Fruit fly (Drosophila melanogaster) whole organism, wandering third instar larva: Measurements from ENCODE around the gene lin-52.

ENCODE experiments used
- Abd-B ChIP-seq: fragments of >200 bp; optimal IDR thresholded peaks from 2 replicates; lab custom pipeline; 2017; ENCODE audit warnings: missing biosample characterization, missing genetic modification characterization
- CG32264 ChIP-seq: fragments of 200-800 bp; sonication (Bioruptor generic); optimal IDR thresholded peaks from 2 replicates; lab custom pipeline; 2016; ENCODE audit warnings: missing biosample characterization, missing genetic modification characterization
- CG9705 ChIP-seq: fragments of 200-800 bp; sonication (Bioruptor generic); optimal IDR thresholded peaks from 2 replicates; lab custom pipeline; 2018; ENCODE audit warnings: missing biosample characterization, mild to moderate bottlenecking, missing genetic modification characterization
- CrebA ChIP-seq: fragments of 200-800 bp; sonication (Bioruptor generic); optimal IDR thresholded peaks from 2 replicates; lab custom pipeline; 2016; ENCODE audit warnings: missing biosample characterization, mild to moderate bottlenecking, missing genetic modification characterization, borderline replicate concordance
- Dfd ChIP-seq: fragments of >200 bp; optimal IDR thresholded peaks from 2 replicates; lab custom pipeline; 2017; ENCODE audit warnings: missing biosample characterization, missing genetic modification characterization
- GATAd ChIP-seq: sonication (Bioruptor generic); optimal IDR thresholded peaks from 2 replicates; lab custom pipeline; 2016; ENCODE audit warnings: missing biosample characterization, missing genetic modification characterization
- HLH106 ChIP-seq: fragments of 200-800 bp; optimal IDR thresholded peaks from 3 replicates; lab custom pipeline; 2019; ENCODE audit warnings: missing biosample characterization, mild to moderate bottlenecking, missing genetic modification characterization, moderate library complexity
- Hnf4 ChIP-seq: fragments of 200-800 bp; sonication (Bioruptor generic); optimal IDR thresholded peaks from 2 replicates; lab custom pipeline; 2016; ENCODE audit warnings: missing biosample characterization, mild to moderate bottlenecking, missing genetic modification characterization
- Hr78 ChIP-seq: fragments of >200 bp; optimal IDR thresholded peaks from 2 replicates; lab custom pipeline; 2017; ENCODE audit warnings: missing biosample characterization, missing genetic modification characterization
- Hr83 ChIP-seq: fragments of 200-300 bp; sonication (Bioruptor generic); optimal IDR thresholded peaks from 2 replicates; lab custom pipeline; 2016; ENCODE audit warnings: missing biosample characterization, mild to moderate bottlenecking, missing genetic modification characterization, moderate library complexity; ENCODE audit not compliant: poor library complexity, severe bottlenecking
- OdsH ChIP-seq: fragments of 200-800 bp; sonication (Bioruptor generic); optimal IDR thresholded peaks from 2 replicates; lab custom pipeline; 2016; ENCODE audit warnings: missing biosample characterization, mild to moderate bottlenecking, missing genetic modification characterization
- Vsx2 ChIP-seq: fragments of 200-300, 225-300 bp; sonication (Bioruptor generic); optimal IDR thresholded peaks from 2 replicates; lab custom pipeline; 2018; ENCODE audit warnings: missing biosample characterization, missing genetic modification characterization; ENCODE audit not compliant: partially characterized antibody
- br ChIP-seq: fragments of 200-800 bp; sonication (Bioruptor generic); optimal IDR thresholded peaks from 2 replicates; lab custom pipeline; 2016; ENCODE audit warnings: missing biosample characterization, missing genetic modification characterization
- brk ChIP-seq: fragments of 200-800 bp; sonication (Bioruptor generic); optimal IDR thresholded peaks from 2 replicates; lab custom pipeline; 2016; ENCODE audit warnings: missing biosample characterization, mild to moderate bottlenecking, missing genetic modification characterization
- dl ChIP-seq, 2 experiments: fragments of 175-275, 200-275 bp in 1 of 2; fragments of 200-275 bp in 1 of 2; sonication (Bioruptor generic); optimal IDR thresholded peaks; lab custom pipeline; 2018; ENCODE audit warnings: mild to moderate bottlenecking in 2 of 2, missing biosample characterization in 2 of 2, missing genetic modification characterization in 2 of 2, moderate library complexity in 2 of 2; ENCODE audit not compliant: partially characterized antibody in 2 of 2, insufficient read depth in 1 of 2
- dmrt93B ChIP-seq: fragments of 200-800 bp; sonication (Bioruptor generic); optimal IDR thresholded peaks from 2 replicates; lab custom pipeline; 2018; ENCODE audit warnings: missing biosample characterization, mild to moderate bottlenecking, missing genetic modification characterization
- dsf ChIP-seq: sonication (Bioruptor generic); optimal IDR thresholded peaks from 2 replicates; lab custom pipeline; 2016; ENCODE audit warnings: missing biosample characterization, missing genetic modification characterization, borderline replicate concordance
- ey ChIP-seq: fragments of 200-800 bp; sonication (Bioruptor generic); optimal IDR thresholded peaks from 2 replicates; lab custom pipeline; 2016; ENCODE audit warnings: missing biosample characterization, missing genetic modification characterization
- foxo ChIP-seq, 2 experiments: fragments of 200-800 bp; sonication (Bioruptor generic); optimal IDR thresholded peaks; 2 replicates in 1 of 2; 3 replicates in 1 of 2; lab custom pipeline; 2016 to 2017; ENCODE audit warnings: missing biosample characterization in 2 of 2, missing genetic modification characterization in 2 of 2
- h ChIP-seq: fragments of 200-800 bp; sonication (Bioruptor generic); optimal IDR thresholded peaks from 3 replicates; lab custom pipeline; 2016; ENCODE audit warnings: missing biosample characterization, mild to moderate bottlenecking, missing genetic modification characterization
- lola ChIP-seq: fragments of >200 bp; optimal IDR thresholded peaks from 2 replicates; lab custom pipeline; 2017; ENCODE audit warnings: missing biosample characterization, missing genetic modification characterization
- pan ChIP-seq: fragments of >200 bp; optimal IDR thresholded peaks from 2 replicates; lab custom pipeline; 2017
- rgr ChIP-seq: fragments of 200-800 bp; sonication (Bioruptor generic); optimal IDR thresholded peaks from 3 replicates; lab custom pipeline; 2016; ENCODE audit warnings: missing biosample characterization, mild to moderate bottlenecking, missing genetic modification characterization
- sage ChIP-seq: fragments of 200-800 bp; sonication (Bioruptor generic); optimal IDR thresholded peaks from 2 replicates; lab custom pipeline; 2016; ENCODE audit warnings: missing biosample characterization, mild to moderate bottlenecking, missing genetic modification characterization
- sv ChIP-seq: fragments of 200-800 bp; sonication (Bioruptor generic); optimal IDR thresholded peaks from 3 replicates; lab custom pipeline; 2016; ENCODE audit warnings: missing biosample characterization, missing genetic modification characterization
- usp ChIP-seq: fragments of >200 bp; optimal IDR thresholded peaks from 2 replicates; lab custom pipeline; 2017; ENCODE audit warnings: missing biosample characterization, missing genetic modification characterization
- woc ChIP-seq: sonication (Bioruptor generic); optimal IDR thresholded peaks from 2 replicates; lab custom pipeline; 2016; ENCODE audit warnings: missing biosample characterization, mild to moderate bottlenecking, missing genetic modification characterization

lin-52 gene

DNA sequence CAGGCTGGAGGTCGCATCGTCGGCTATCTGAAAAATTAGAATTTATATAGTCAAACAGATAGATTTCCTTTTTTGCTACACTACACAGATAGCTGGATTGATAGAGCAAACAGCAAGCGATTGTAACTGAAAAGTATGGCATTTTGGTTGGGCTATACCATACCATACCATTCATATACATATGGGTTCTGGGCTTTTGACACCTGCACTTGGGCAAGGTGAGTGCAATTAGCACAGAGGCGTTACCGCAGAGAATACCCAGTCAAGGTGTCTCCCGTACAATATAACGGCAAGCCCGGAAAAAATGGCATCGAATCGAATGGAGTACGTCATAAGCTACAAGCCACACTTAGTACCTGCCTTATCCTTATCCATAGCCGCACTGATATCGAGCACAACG lies 40.0 kb downstream of the lin-52 start:
- TF ChIP-seq dl (GFP tag; optimal IDR thresholded peaks at IDR 0.05; lab: Kevin White, UChicago; ENCODE audit: insufficient read depth in 1 of 2, partially characterized antibody in 2 of 2) (no peak), sage (no peak), CG32264 (GFP tag; lab: Kevin White, UChicago) (no peak), CG9705 (no peak), rgr (GFP tag; lab: Kevin White, UChicago) (no peak), OdsH (no peak), br (GFP tag; lab: Kevin White, UChicago) (no peak), Hnf4 (GFP tag; lab: Kevin White, UChicago) (no peak), Dfd (no peak), lola (GFP tag; lab: Kevin White, UChicago) (no peak), dmrt93B (GFP tag; lab: Kevin White, UChicago) (no peak), CrebA (no peak)

DNA sequence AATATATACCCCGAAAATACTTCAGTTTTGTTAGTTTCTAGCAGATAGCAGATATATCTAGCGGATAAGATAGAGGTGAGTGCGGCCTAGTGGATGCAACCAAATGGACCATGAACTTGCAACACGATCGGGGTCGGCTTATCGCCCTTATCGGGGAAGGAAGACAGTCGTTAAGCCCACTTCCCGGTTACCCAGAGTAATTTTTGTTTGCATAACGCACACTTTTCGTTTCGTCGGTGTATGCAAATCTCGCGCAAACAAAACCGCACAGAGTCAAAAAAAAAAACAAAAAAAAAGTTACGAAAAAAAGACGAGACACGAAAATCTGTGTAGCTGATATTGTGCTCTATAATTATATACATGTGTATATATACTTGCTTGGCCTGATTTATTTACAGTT lies 41.8 kb downstream of the lin-52 start:
- no peak for TF ChIP-seq GATAd
- TF ChIP-seq foxo (GFP tag; optimal IDR thresholded peaks at IDR 0.05; lab: Kevin White, UChicago), result no peak
- no peak for TF ChIP-seq woc (GFP tag; lab: Kevin White, UChicago)
- no peak for TF ChIP-seq dsf (GFP tag; lab: Kevin White, UChicago)
- TF ChIP-seq Hr78 (GFP tag; lab: Kevin White, UChicago), result no peak
- no peak for TF ChIP-seq Abd-B (GFP tag; lab: Kevin White, UChicago)
- TF ChIP-seq ey (GFP tag; lab: Kevin White, UChicago), result no peak
- TF ChIP-seq CG32264 (GFP tag; lab: Kevin White, UChicago), result no peak
- TF ChIP-seq pan (lab: Kevin White, UChicago), result no peak
- TF ChIP-seq sv (GFP tag; lab: Kevin White, UChicago), result no peak
- no peak for TF ChIP-seq brk (GFP tag; lab: Kevin White, UChicago)
- no peak for TF ChIP-seq dmrt93B (GFP tag; lab: Kevin White, UChicago)

DNA sequence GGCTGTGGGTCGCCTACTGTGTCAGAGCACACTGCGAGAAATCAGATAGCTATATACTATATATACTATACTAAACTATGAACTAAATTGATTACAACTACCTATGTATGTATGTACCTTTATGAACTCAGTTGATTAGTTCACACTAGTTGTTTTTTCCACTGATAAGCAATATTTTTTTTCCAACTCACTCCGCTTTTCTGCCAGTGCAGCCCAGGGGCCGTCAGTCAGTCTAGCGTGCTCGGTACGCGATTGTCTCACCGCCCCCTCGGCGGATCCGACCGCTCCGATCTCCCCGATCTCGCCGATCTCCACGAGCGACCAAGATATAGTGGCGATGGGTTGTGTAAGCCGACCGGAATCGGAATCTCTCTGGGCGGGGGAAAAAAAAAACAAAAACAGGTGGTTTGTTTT lies 48.9 kb downstream of the lin-52 start:
- TF ChIP-seq usp (no peak), ey (GFP tag; lab: Kevin White, UChicago) (peak; percentile 8), CG32264 (GFP tag; lab: Kevin White, UChicago) (no peak), h (peak; percentile 53), foxo (GFP tag; optimal IDR thresholded peaks at IDR 0.05; lab: Kevin White, UChicago) (peak in 1 of 2 experiments; percentile 40), Hnf4 (GFP tag; lab: Kevin White, UChicago) (no peak), sv (GFP tag; lab: Kevin White, UChicago) (peak; percentile 67), OdsH (no peak), Vsx2 (GFP tag; lab: Kevin White, UChicago) (no peak), HLH106 (peak; percentile 4)
- TF ChIP-seq, all 38 proteins: peak for 5

DNA sequence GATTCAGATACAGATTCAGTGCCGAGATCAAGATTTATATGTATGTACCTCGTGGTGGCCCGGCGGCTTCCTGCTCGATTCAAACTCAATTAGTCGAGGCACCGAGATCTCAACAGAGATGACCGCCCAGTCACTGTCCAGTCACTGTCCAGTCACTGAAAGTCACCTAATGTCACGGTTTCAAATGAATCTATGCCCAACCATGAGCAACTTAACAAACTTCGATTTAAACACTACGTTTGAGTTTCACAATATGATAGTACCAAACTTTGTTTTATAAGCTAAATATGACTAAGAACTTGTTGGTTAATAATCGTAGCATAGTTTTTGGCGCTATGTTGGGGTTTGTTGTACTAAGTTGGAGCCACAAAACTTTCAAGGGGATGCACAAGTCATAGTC lies 49.7 kb downstream of the lin-52 start:
- TF ChIP-seq usp, result no peak
- no peak for TF ChIP-seq Vsx2 (GFP tag; lab: Kevin White, UChicago)
- no peak for TF ChIP-seq Abd-B (GFP tag; lab: Kevin White, UChicago)
- no peak for TF ChIP-seq CG32264 (GFP tag; lab: Kevin White, UChicago)
- TF ChIP-seq br (GFP tag; lab: Kevin White, UChicago), result no peak
- no peak for TF ChIP-seq Hr83 (GFP tag; lab: Kevin White, UChicago)
- no peak for TF ChIP-seq foxo (GFP tag; optimal IDR thresholded peaks at IDR 0.05; lab: Kevin White, UChicago)
